Worm (Caenorhabditis elegans): ENCODE measurements around the gene T04F3.4.

ce11 chrV:11716930-11717329 lies 45.9 kb downstream of the T04F3.4 start:
- TF ChIP-seq nhr-11 (tag; optimal IDR thresholded peaks at IDR 0.05) = no peak
- no peak for TF ChIP-seq F13H6.1 (tag; optimal IDR thresholded peaks at IDR 0.05)
- no peak for TF ChIP-seq ama-1 (optimal IDR thresholded peaks at IDR 0.05)
- TF ChIP-seq egl-27 (tag; optimal IDR thresholded peaks at IDR 0.05) = no peak
- no peak for TF ChIP-seq nhr-237 (tag; optimal IDR thresholded peaks at IDR 0.05)
- TF ChIP-seq blmp-1 (tag; optimal IDR thresholded peaks at IDR 0.05; ENCODE audit: insufficient read depth) = no peak

Measured in whole organism, L2 larva.